Worm (Caenorhabditis elegans) whole organism, L2 larva: Measurements from ENCODE around the gene egl-15.

Experiments
- F13H6.1 ChIP-seq: sonication (generic microtip); optimal IDR thresholded peaks from 2 replicates; lab custom pipeline; 2016; ENCODE audit warnings: missing genetic modification characterization, missing compliant biosample characterization
- R02D3.7 ChIP-seq: fragments of 150-350 bp; optimal IDR thresholded peaks from 2 replicates; lab custom pipeline; 2014; ENCODE audit warnings: missing biosample characterization, missing genetic modification characterization
- Y55F3AM.14 ChIP-seq: fragments of 200-800 bp; sonication (Bioruptor generic); optimal IDR thresholded peaks from 2 replicates; lab custom pipeline; 2018; ENCODE audit warnings: mild to moderate bottlenecking, missing genetic modification characterization, missing compliant biosample characterization
- ZK546.5 ChIP-seq: sonication (generic microtip); optimal IDR thresholded peaks from 2 replicates; lab custom pipeline; 2017; ENCODE audit warnings: missing biosample characterization, missing genetic modification characterization
- alr-1 ChIP-seq: fragments of 150-350 bp; optimal IDR thresholded peaks from 2 replicates; lab custom pipeline; 2014; ENCODE audit warnings: missing biosample characterization, missing genetic modification characterization
- aly-2 ChIP-seq: fragments of 150-350 bp; optimal IDR thresholded peaks from 2 replicates; lab custom pipeline; 2014; ENCODE audit warnings: missing biosample characterization, missing genetic modification characterization
- ama-1 ChIP-seq: fragments of 150-350 bp; optimal IDR thresholded peaks from 2 replicates; lab custom pipeline; 2018; ENCODE audit warnings: inconsistent platforms
- ceh-16 ChIP-seq: fragments of 150-350 bp; optimal IDR thresholded peaks from 2 replicates; lab custom pipeline; 2014; ENCODE audit warnings: missing biosample characterization, missing genetic modification characterization
- ceh-82 ChIP-seq: fragments of 150-350 bp; optimal IDR thresholded peaks from 2 replicates; lab custom pipeline; 2014; ENCODE audit warnings: missing biosample characterization, missing genetic modification characterization
- crh-2 ChIP-seq: sonication (generic microtip); optimal IDR thresholded peaks from 2 replicates; lab custom pipeline; 2017; ENCODE audit warnings: missing biosample characterization, missing genetic modification characterization
- dmd-4 ChIP-seq: sonication (generic microtip); optimal IDR thresholded peaks from 2 replicates; lab custom pipeline; 2017; ENCODE audit warnings: missing biosample characterization, missing genetic modification characterization
- egl-27 ChIP-seq: sonication (generic microtip); optimal IDR thresholded peaks from 3 replicates; lab custom pipeline; 2017; ENCODE audit warnings: missing biosample characterization, missing genetic modification reagents, missing genetic modification characterization
- elt-1 ChIP-seq: fragments of 150-350 bp; optimal IDR thresholded peaks from 2 replicates; lab custom pipeline; 2014; ENCODE audit warnings: missing biosample characterization, missing genetic modification characterization
- elt-3 ChIP-seq: sonication (generic microtip); optimal IDR thresholded peaks from 2 replicates; lab custom pipeline; 2017; ENCODE audit warnings: missing biosample characterization, missing genetic modification characterization
- fos-1 ChIP-seq: fragments of 150-350 bp; optimal IDR thresholded peaks from 2 replicates; lab custom pipeline; 2014; ENCODE audit warnings: missing biosample characterization, missing genetic modification characterization
- gmeb-1 ChIP-seq: fragments of 150-350 bp; optimal IDR thresholded peaks from 2 replicates; lab custom pipeline; 2014; ENCODE audit warnings: missing biosample characterization, missing genetic modification characterization
- lin-11 ChIP-seq: fragments of 150-350 bp; sonication (generic microtip); optimal IDR thresholded peaks from 2 replicates; lab custom pipeline; 2014; ENCODE audit warnings: missing biosample characterization, missing genetic modification characterization, inconsistent platforms, mixed read lengths
- lin-13 ChIP-seq: fragments of 150-350 bp; optimal IDR thresholded peaks from 2 replicates; lab custom pipeline; 2014; ENCODE audit warnings: missing biosample characterization, missing genetic modification reagents, missing genetic modification characterization
- lin-39 ChIP-seq: fragments of 150-350 bp; optimal IDR thresholded peaks from 2 replicates; lab custom pipeline; 2014; ENCODE audit warnings: missing biosample characterization, missing genetic modification reagents, missing genetic modification characterization
- lsy-2 ChIP-seq, 2 experiments: fragments of 150-350 bp in 1 of 2; sonication (generic microtip) in 1 of 2; optimal IDR thresholded peaks; 2 replicates each; lab custom pipeline; 2014 to 2017; ENCODE audit warnings: missing biosample characterization in 2 of 2, missing genetic modification characterization in 2 of 2
- mab-5 ChIP-seq: fragments of 150-350 bp; optimal IDR thresholded peaks from 2 replicates; lab custom pipeline; 2014; ENCODE audit warnings: missing biosample characterization, missing genetic modification characterization
- mbf-1 ChIP-seq: sonication (generic microtip); optimal IDR thresholded peaks from 2 replicates; lab custom pipeline; 2017; ENCODE audit warnings: missing biosample characterization, missing genetic modification characterization
- mdl-1 ChIP-seq, 2 experiments: fragments of 150-350 bp in 1 of 2; sonication (generic microtip) in 1 of 2; optimal IDR thresholded peaks; 2 replicates each; lab custom pipeline; 2017; ENCODE audit warnings: missing biosample characterization in 2 of 2, missing genetic modification characterization in 2 of 2
- nhr-129 ChIP-seq: fragments of 150-350 bp; optimal IDR thresholded peaks from 2 replicates; lab custom pipeline; 2014; ENCODE audit warnings: missing biosample characterization, missing genetic modification characterization
- nhr-21 ChIP-seq: fragments of 150-350 bp; optimal IDR thresholded peaks from 2 replicates; lab custom pipeline; 2014; ENCODE audit warnings: missing biosample characterization, missing genetic modification characterization
- nhr-23 ChIP-seq: fragments of 150-350 bp; optimal IDR thresholded peaks from 2 replicates; lab custom pipeline; 2014; ENCODE audit warnings: missing biosample characterization, missing genetic modification reagents, missing genetic modification characterization
- nhr-25 ChIP-seq: fragments of 150-350 bp; sonication (generic microtip); optimal IDR thresholded peaks from 3 replicates; lab custom pipeline; 2014; ENCODE audit warnings: missing biosample characterization, missing genetic modification characterization
- nhr-77 ChIP-seq: fragments of 150-350 bp; optimal IDR thresholded peaks from 2 replicates; lab custom pipeline; 2014; ENCODE audit warnings: missing biosample characterization, missing genetic modification characterization
- peb-1 ChIP-seq: fragments of 150-350 bp; optimal IDR thresholded peaks from 2 replicates; lab custom pipeline; 2014; ENCODE audit warnings: missing biosample characterization, missing genetic modification characterization
- skn-1 ChIP-seq: sonication (generic microtip); optimal IDR thresholded peaks from 2 replicates; lab custom pipeline; 2017; ENCODE audit warnings: missing biosample characterization, missing genetic modification characterization
- sma-3 ChIP-seq: sonication (generic microtip); optimal IDR thresholded peaks from 2 replicates; lab custom pipeline; 2016; ENCODE audit warnings: missing genetic modification reagents, missing genetic modification characterization, missing compliant biosample characterization
- sma-9 ChIP-seq, 2 experiments: fragments of 150-350 bp in 1 of 2; sonication (generic microtip) in 1 of 2; optimal IDR thresholded peaks; 2 replicates each; lab custom pipeline; 2014 to 2016; ENCODE audit warnings: missing genetic modification characterization in 2 of 2, mild to moderate bottlenecking in 1 of 2, missing biosample characterization in 1 of 2, missing compliant biosample characterization in 1 of 2, missing genetic modification reagents in 1 of 2, moderate library complexity in 1 of 2
- snpc-4 ChIP-seq: fragments of 150-350 bp; optimal IDR thresholded peaks from 2 replicates; lab custom pipeline; 2014; ENCODE audit warnings: missing biosample characterization, missing genetic modification characterization
- unc-39 ChIP-seq: fragments of 150-350 bp; optimal IDR thresholded peaks from 2 replicates; lab custom pipeline; 2014; ENCODE audit warnings: missing biosample characterization, missing genetic modification characterization
- unc-55 ChIP-seq: fragments of 150-350 bp; sonication (generic microtip); optimal IDR thresholded peaks from 3 replicates; lab custom pipeline; 2014; ENCODE audit warnings: missing biosample characterization, missing genetic modification reagents, missing genetic modification characterization
- unc-62 ChIP-seq: fragments of 150-350 bp; optimal IDR thresholded peaks from 2 replicates; lab custom pipeline; 2014; ENCODE audit warnings: missing biosample characterization, missing genetic modification reagents, missing genetic modification characterization
- zag-1 ChIP-seq: fragments of 150-350 bp; optimal IDR thresholded peaks from 2 replicates; lab custom pipeline; 2014; ENCODE audit warnings: missing biosample characterization, missing genetic modification characterization
- ztf-11 ChIP-seq: sonication (generic microtip); optimal IDR thresholded peaks from 2 replicates; lab custom pipeline; 2017; ENCODE audit warnings: missing biosample characterization, missing genetic modification characterization
- ztf-4 ChIP-seq: fragments of 150-350 bp; optimal IDR thresholded peaks from 2 replicates; lab custom pipeline; 2014; ENCODE audit warnings: missing biosample characterization, missing genetic modification characterization

egl-15 gene

DNA sequence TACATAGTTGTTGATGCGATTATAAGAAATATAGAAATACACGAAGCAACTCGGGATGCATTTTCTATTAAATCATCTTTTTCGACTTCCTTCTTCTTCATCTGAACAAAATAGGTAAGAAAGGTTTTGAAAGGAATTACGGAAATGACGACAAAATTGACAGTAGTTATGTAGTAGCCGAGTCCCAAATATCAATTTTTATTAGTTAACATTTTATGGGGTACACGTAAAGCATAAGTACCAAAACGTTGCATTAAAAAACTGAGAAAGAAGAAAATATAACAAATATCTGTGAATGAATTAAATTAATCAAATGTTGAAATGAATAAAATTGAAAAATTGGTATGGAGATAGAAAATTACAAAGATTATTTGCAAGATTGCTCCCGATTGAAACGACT is 14.4 kb upstream of the egl-15 start, which contains the start of gene col-177:
col-177 (minus strand) TSS at position 101 of the 400 bp plus-strand sequence.
- TF ChIP-seq sma-3 (no peak), ama-1 (lab: Kevin White, UChicago) (no peak), snpc-4 (no peak), elt-1 (tag; lab: Kevin White, UChicago) (no peak), peb-1 (tag; lab: Kevin White, UChicago) (no peak), gmeb-1 (no peak)

DNA sequence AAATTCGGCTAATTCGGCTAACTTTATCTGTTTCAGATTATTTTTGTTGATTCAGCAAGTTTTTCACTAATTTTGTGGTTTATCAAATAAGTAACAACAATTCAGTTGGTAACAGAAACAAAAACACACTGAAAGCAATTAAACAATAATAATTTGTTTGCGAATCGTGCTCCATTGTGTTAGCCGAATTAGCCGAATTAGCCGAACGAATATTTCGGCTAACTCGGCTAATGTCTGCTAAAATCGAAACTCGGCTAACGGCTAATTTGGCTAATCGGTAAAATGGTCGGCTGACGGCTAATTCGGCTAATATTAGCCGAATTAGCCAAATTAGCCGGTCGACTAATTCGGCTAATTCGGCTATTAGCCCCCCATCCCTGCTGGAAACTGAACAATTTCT is 12.5 kb upstream of the egl-15 start:
- TF ChIP-seq elt-1 (tag; lab: Kevin White, UChicago) (no peak), elt-3 (no peak), dmd-4 (tag; lab: Kevin White, UChicago) (no peak), ztf-4 (tag; lab: Kevin White, UChicago) (no peak), alr-1 (no peak), lsy-2 (tag; optimal IDR thresholded peaks at IDR 0.05; lab: Kevin White, UChicago) (no peak), unc-62 (GFP tag; lab: Kevin White, UChicago) (no peak), zag-1 (tag; lab: Kevin White, UChicago) (no peak)

DNA sequence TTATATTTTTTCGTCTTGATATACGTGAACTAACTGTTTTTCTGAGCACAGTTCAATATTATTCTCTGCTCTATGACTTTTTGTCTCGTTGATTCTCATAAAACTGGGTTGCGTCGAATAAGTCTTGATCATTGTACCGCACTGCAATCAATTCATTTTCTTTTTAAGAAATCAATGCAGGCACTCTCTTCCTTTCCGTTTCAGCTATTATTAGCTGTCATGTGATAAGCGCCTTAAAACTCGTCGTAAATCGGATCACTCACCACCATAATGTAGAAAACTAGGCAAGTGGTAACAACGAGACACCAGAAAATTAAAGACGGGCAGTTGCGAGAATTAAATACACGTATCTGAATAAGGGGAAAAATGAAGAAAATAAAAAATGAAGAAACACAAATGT is 8.8 kb upstream of the egl-15 start:
- TF ChIP-seq ZK546.5 (no peak), gmeb-1 (peak; percentile 3), fos-1 (tag; lab: Kevin White, UChicago) (peak; percentile 75), crh-2 (tag; lab: Kevin White, UChicago) (peak; percentile 23), sma-9 (GFP tag; optimal IDR thresholded peaks at IDR 0.05; lab: Kevin White, UChicago) (peak; percentile 0), sma-9 (tag; optimal IDR thresholded peaks at IDR 0.05; lab: Kevin White, UChicago) (no peak), nhr-129 (no peak)

DNA sequence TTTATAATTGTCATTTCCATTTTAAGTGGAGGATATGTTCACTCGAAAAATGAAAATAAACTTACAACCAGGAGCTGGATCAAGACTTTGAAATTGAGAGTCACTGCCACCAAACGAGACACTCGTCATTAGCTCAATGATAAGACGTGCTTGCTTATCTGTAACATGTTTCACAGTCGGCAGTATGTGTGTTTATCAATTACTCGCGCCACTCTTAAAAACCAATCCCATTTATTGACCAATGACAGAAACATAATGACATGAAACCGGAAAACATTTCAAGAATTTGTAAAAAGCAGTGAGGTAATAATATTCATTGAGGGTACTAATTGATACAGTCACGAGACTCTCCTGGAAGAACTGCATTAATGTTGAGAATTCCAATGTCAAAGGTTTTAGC is 8.1 kb upstream of the egl-15 start, which contains the start of gene del-5:
del-5 (minus strand) TSS at position 130 of the 400 bp plus-strand sequence.
- no peak for TF ChIP-seq R02D3.7 (tag; lab: Kevin White, UChicago)
- peak; percentile 90 for TF ChIP-seq fos-1 (tag; lab: Kevin White, UChicago)
- TF ChIP-seq ceh-16, result no peak
- TF ChIP-seq sma-3, result peak; percentile 4
- no peak for TF ChIP-seq Y55F3AM.14 (GFP tag; lab: Kevin White, UChicago)
- TF ChIP-seq lin-39 (tag; lab: Kevin White, UChicago), result no peak
- TF ChIP-seq ztf-11 (tag; lab: Kevin White, UChicago), result no peak
- TF ChIP-seq unc-55, result no peak
- no peak for TF ChIP-seq lin-13 (GFP tag; lab: Kevin White, UChicago)
- TF ChIP-seq mab-5 (tag; lab: Kevin White, UChicago), result no peak
- no peak for TF ChIP-seq dmd-4 (tag; lab: Kevin White, UChicago)
- TF ChIP-seq snpc-4, result no peak
- no peak for TF ChIP-seq lsy-2 (tag; optimal IDR thresholded peaks at IDR 0.05; lab: Kevin White, UChicago)
- TF ChIP-seq lin-11 (tag; lab: Kevin White, UChicago), result no peak
- TF ChIP-seq egl-27, result no peak
- no peak for TF ChIP-seq nhr-23 (tag; lab: Kevin White, UChicago)
- TF ChIP-seq zag-1 (tag; lab: Kevin White, UChicago), result no peak
- no peak for TF ChIP-seq aly-2
- no peak for TF ChIP-seq unc-39
- no peak for TF ChIP-seq elt-3
- peak; percentile 15 for TF ChIP-seq F13H6.1 (tag; lab: Kevin White, UChicago)
- TF ChIP-seq ama-1 (lab: Kevin White, UChicago), result no peak
- TF ChIP-seq nhr-21 (tag; lab: Kevin White, UChicago), result no peak
- TF ChIP-seq ceh-82 (tag; lab: Kevin White, UChicago), result no peak
- peak; percentile 37 for TF ChIP-seq sma-9 (GFP tag; optimal IDR thresholded peaks at IDR 0.05; lab: Kevin White, UChicago)
- no peak for TF ChIP-seq sma-9 (tag; optimal IDR thresholded peaks at IDR 0.05; lab: Kevin White, UChicago)
- TF ChIP-seq skn-1, result no peak
- no peak for TF ChIP-seq mdl-1 (tag; optimal IDR thresholded peaks at IDR 0.05; lab: Kevin White, UChicago)

DNA sequence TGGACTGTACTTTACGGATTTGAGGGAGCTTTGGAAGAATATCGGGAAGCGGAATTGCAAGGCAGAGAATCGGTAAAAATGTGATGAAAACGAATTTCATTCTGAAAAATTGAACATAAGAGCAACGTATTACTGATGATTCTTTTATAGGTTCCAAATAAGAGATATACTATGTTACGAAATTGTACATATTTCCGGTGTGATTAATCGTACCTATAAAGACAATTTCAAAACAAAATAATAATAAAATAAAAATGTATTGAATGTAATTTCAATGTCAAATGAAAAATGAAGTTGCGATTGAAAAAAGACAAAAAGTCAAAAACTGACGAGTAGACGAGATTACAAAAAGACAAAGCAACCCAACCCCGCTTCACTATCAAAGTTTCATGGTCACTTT is 7.2 kb upstream of the egl-15 start, which contains the start of gene ttr-31:
ttr-31 (minus strand) TSS at position 101 of the 400 bp plus-strand sequence.
- TF ChIP-seq nhr-21 (tag; lab: Kevin White, UChicago) (no peak), nhr-25 (no peak), fos-1 (tag; lab: Kevin White, UChicago) (no peak), nhr-77 (tag; lab: Kevin White, UChicago) (no peak), mbf-1 (tag; lab: Kevin White, UChicago) (no peak), mab-5 (tag; lab: Kevin White, UChicago) (no peak)
